Fruit fly (Drosophila melanogaster): Measurements from ENCODE around the gene Tomosyn.

Tomosyn gene

DNA sequence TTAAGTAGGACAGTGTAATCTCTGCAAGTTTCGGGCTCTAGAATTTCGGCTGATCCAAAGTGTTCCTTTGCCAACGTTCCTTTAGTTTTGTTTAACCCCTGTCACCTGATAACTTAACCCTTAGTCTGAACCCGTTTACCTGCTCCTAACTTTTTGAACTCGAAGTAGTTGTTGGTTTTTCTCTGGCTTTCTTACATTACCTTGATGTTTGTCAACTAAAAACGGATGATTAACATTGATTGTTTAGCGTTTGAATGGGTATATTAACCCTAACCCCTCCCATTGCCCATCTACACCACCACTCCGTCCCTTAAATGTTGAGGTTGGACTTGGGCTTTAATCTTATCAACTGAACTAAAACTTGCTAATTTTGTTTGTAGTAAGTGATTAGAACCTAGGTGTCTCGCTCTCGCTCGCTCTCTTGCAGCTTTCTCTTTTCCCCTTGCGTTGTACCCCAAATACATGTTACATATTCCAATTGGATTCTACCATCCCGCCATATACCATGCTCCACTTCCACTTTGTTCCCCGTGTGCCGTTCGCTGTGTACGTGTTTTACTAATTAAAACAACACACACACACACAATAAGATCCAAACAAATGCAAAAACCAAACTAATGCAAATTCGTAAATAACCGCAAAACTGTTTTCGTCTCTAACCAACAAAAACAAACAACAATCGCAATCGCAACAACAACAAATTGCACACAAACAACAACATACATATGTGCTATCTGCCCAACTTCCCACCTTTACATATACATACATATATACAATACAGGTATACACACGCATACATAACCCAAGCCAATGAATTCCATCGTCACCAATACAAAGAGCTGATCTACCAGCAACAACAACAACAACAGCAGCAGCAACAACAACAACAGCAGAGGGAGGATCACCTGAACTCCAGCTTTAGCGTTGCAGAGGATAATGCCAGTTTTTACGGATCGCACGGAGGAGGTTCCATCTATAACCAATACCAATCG lies 30.3 kb upstream of the Tomosyn start:
- TF ChIP-seq Myc (optimal IDR thresholded peaks at IDR 0.05) (no peak), ttk (optimal IDR thresholded peaks at IDR 0.05) (no peak), psq (optimal IDR thresholded peaks at IDR 0.05) (no peak), Sin3A (optimal IDR thresholded peaks at IDR 0.05) (no peak), insv (optimal IDR thresholded peaks at IDR 0.05) (no peak), h (optimal IDR thresholded peaks at IDR 0.05) (no peak)

- TF ChIP-seq Myc (optimal IDR thresholded peaks at IDR 0.05) (no peak), Sin3A (optimal IDR thresholded peaks at IDR 0.05) (no peak), ttk (optimal IDR thresholded peaks at IDR 0.05) (no peak), psq (optimal IDR thresholded peaks at IDR 0.05) (no peak), h (optimal IDR thresholded peaks at IDR 0.05) (no peak), insv (optimal IDR thresholded peaks at IDR 0.05) (no peak)
Observed at dm6 chrX:12611536-12612458, 19.6 kb upstream of the Tomosyn start, which contains the start of the genes CG1463 and Fpgs1. Gene CG1463 (minus strand): TSS chrX:12611667. Gene Fpgs1 (plus strand): TSS chrX:12611867.

DNA sequence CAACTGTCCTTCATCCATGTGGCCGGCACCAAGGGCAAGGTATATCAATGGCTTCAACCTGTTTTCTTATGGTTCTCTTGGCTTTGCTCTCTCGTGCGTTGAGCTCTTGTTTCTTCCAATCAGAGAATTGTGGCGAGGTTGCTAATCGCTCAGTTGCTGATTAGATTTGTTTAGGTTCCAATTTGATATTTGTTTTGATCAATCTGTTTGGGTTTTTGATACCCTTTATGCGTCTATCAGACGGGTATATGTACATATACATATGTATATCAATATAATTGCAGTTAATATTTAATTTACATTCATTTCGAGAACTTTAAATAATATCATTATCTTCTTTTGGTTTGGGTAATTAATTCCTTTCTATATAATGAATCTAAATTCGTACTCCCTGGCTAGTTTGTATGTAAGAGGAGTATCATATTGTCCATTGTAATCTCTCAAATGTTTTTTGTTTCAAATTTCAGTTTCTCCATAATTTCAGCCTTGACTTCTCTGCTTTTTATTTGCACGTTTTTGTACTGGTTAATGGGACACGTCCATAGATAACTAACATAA lies 18.1 kb upstream of the Tomosyn start:
- TF ChIP-seq psq (optimal IDR thresholded peaks at IDR 0.05) (no peak), ttk (optimal IDR thresholded peaks at IDR 0.05) (no peak), insv (optimal IDR thresholded peaks at IDR 0.05) (no peak), h (optimal IDR thresholded peaks at IDR 0.05) (no peak), Sin3A (optimal IDR thresholded peaks at IDR 0.05) (no peak), Myc (optimal IDR thresholded peaks at IDR 0.05) (no peak)

DNA sequence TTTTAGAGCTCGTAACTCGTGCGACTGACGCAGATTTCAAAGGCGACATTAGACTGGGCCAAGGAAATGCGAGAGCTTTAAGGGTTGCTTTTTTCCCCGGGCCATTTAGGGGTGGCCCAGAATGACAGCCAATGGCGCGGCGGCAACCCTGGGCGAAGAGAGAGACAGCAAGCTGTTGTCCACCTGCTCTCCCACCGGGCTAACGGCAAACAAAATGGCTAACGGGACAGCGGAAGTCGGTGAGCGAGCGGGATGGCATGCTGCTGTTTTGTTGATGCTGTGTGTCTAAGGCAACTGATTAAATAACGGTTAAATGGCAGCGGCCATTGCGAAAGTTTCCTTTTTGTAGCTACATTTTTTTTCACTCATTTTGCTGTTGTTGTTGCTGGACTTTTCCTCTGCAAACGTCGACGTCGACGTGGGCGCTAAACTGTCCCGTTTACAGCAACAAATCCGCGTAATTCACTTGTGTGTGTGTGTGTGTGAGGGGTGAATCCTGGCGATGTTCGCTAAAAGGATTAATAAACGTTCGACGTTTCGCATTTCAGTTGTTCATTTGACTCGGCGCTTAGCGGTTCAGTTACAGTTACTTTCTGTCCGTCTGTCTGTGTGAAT lies 15.5 kb upstream of the Tomosyn start, which contains the start of gene CG11085:
TSS of gene CG11085 (plus strand) at position 565 of the 615 bp plus-strand sequence.
- TF ChIP-seq Myc (optimal IDR thresholded peaks at IDR 0.05) (no peak), h (optimal IDR thresholded peaks at IDR 0.05) (no peak), Sin3A (optimal IDR thresholded peaks at IDR 0.05) (no peak), ttk (optimal IDR thresholded peaks at IDR 0.05) (no peak), insv (optimal IDR thresholded peaks at IDR 0.05) (no peak), psq (optimal IDR thresholded peaks at IDR 0.05) (no peak)

- TF ChIP-seq Myc (optimal IDR thresholded peaks at IDR 0.05): no peak
- TF ChIP-seq h (optimal IDR thresholded peaks at IDR 0.05): no peak
- no peak for TF ChIP-seq psq (optimal IDR thresholded peaks at IDR 0.05)
Observed at dm6 chrX:12621640-12622039, 9.8 kb upstream of the Tomosyn start.

- TF ChIP-seq h (optimal IDR thresholded peaks at IDR 0.05): no peak
- no peak for TF ChIP-seq psq (optimal IDR thresholded peaks at IDR 0.05)
- no peak for TF ChIP-seq Myc (optimal IDR thresholded peaks at IDR 0.05)
- TF ChIP-seq insv (optimal IDR thresholded peaks at IDR 0.05): no peak
- no peak for TF ChIP-seq Sin3A (optimal IDR thresholded peaks at IDR 0.05)
- no peak for TF ChIP-seq ttk (optimal IDR thresholded peaks at IDR 0.05)
Observed at dm6 chrX:12623992-12624391, 7.4 kb upstream of the Tomosyn start, which contains the start of gene CG15728. Gene CG15728 (plus strand): TSS chrX:12624292.

DNA sequence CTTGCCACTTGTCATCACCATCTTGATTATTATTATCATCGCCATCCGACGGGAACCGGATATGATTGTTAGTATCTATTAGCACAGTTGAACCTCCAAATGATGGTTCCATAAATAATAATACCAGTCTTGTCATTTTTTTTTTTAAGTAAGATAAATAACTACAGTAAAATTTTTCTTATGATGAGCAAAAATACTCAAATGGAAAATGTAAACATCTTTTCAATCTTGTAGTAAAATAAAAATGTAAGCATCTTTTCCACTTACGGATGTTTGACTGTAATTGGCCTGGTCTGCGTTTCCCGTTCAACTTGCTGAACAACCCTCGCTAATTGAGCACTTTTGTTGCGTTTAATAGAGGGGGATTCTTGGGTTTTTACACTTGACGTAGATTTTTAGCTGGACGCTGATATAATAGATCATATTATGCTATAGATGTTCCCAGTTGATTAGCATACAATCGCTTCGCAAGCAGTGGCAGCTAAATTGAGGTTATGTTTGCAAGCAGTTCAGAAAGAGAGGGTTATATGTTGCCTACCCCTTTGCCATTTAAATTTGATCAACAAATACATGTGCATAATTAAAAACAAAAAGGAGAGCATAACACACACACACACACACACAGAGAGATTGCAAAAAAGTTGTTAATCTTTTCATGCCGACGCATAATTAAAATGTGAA lies 5.7 kb upstream of the Tomosyn start:
- TF ChIP-seq ttk (optimal IDR thresholded peaks at IDR 0.05) (no peak), h (optimal IDR thresholded peaks at IDR 0.05) (no peak), psq (optimal IDR thresholded peaks at IDR 0.05) (no peak), Sin3A (optimal IDR thresholded peaks at IDR 0.05) (no peak), insv (optimal IDR thresholded peaks at IDR 0.05) (no peak), Myc (optimal IDR thresholded peaks at IDR 0.05) (no peak)

dm6 chrX:12629564-12629963 lies 1.8 kb upstream of the Tomosyn start, which contains the start of the genes Aven and CG2540:
Gene Aven (minus strand): TSS chrX:12629640.
Gene CG2540 (plus strand): TSS chrX:12629878.
- no peak for TF ChIP-seq ttk (optimal IDR thresholded peaks at IDR 0.05)
- no peak for TF ChIP-seq Myc (optimal IDR thresholded peaks at IDR 0.05)
- TF ChIP-seq psq (optimal IDR thresholded peaks at IDR 0.05): no peak
- TF ChIP-seq Sin3A (optimal IDR thresholded peaks at IDR 0.05): no peak

DNA sequence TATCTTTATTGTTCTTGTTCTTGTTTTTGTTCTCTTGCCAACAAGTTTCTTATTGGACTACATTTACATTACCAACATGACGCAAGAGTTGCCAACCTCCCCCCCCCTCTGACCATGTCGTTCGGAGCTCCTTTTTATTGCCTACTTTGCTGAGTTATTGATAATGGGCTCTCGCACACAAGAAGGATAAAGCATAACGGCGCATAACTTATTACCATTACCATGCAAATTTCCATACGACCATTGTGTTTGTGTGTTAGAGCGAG lies 685 bp downstream of the Tomosyn start:
- no peak for TF ChIP-seq h (optimal IDR thresholded peaks at IDR 0.05)
- no peak for TF ChIP-seq insv (optimal IDR thresholded peaks at IDR 0.05)
- TF ChIP-seq ttk (optimal IDR thresholded peaks at IDR 0.05): no peak
- no peak for TF ChIP-seq Myc (optimal IDR thresholded peaks at IDR 0.05)
- TF ChIP-seq Sin3A (optimal IDR thresholded peaks at IDR 0.05): no peak
- no peak for TF ChIP-seq psq (optimal IDR thresholded peaks at IDR 0.05)

DNA sequence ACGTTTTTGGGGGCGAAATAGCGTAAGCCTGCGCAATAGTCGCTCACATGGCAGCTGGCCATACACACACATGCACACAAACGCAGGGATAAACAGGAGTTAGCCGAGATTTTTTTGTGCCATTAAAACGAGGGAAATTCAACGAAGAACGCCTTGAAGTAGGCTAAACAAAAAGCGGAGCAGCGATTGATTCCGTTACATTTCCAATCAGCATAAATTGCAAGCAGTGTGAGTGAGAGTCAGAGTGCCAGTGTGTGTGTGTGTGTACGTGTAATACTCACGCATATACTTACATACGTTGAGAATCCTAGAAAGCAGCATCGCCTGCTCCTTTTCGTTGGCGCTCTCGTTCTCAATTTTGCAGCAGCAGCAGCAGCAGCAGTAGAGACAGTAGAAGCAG lies 1.8 kb downstream of the Tomosyn start:
- TF ChIP-seq Myc (optimal IDR thresholded peaks at IDR 0.05): no peak
- TF ChIP-seq ttk (optimal IDR thresholded peaks at IDR 0.05): no peak
- TF ChIP-seq Sin3A (optimal IDR thresholded peaks at IDR 0.05): no peak
- no peak for TF ChIP-seq psq (optimal IDR thresholded peaks at IDR 0.05)
- TF ChIP-seq insv (optimal IDR thresholded peaks at IDR 0.05): no peak
- no peak for TF ChIP-seq h (optimal IDR thresholded peaks at IDR 0.05)

DNA sequence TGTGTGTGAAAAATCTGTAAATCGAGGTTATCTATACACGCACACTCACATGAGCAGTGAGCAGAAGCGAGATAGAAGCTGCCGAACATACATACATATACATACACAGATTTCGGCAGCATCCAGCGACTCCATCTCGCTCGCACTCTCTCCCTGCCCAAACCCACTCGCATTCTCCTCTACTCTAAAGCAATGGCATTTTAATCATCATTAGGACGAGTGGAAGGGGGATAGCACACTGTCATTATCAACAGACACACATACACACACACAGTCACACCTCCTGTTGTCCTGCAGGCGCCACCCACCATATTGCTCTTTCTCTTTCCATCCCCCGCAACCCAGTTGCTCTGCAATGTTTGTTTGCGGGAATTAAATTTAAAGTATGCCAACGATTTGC lies 2.6 kb downstream of the Tomosyn start:
- TF ChIP-seq Sin3A (optimal IDR thresholded peaks at IDR 0.05) (no peak), insv (optimal IDR thresholded peaks at IDR 0.05) (no peak), Myc (optimal IDR thresholded peaks at IDR 0.05) (no peak), ttk (optimal IDR thresholded peaks at IDR 0.05) (no peak), h (optimal IDR thresholded peaks at IDR 0.05) (no peak), psq (optimal IDR thresholded peaks at IDR 0.05) (no peak)

Measured in Kc167 (cell line).